Fruit fly (Drosophila melanogaster): ENCODE results near the gene Hmgcl.
A peak's percentile ranks its signal among the peaks of the same experiment; 100 is the strongest.

Gene Hmgcl

dm6 chr2L:6956725-6957124, 3.5 kb upstream of the Hmgcl start, which contains the start of the genes CG13775 and CG3430 (continued):
- TF ChIP-seq Deaf1 (tag; optimal IDR thresholded peaks at IDR 0.05) (no peak), kni (GFP tag; optimal IDR thresholded peaks at IDR 0.05) (no peak), Hr39 (optimal IDR thresholded peaks at IDR 0.05) (no peak), sisA (GFP tag; IDR thresholded peaks at IDR 0.05) (no peak), Sox100B (GFP tag; optimal IDR thresholded peaks at IDR 0.05) (no peak), CG2120 (GFP tag; optimal IDR thresholded peaks at IDR 0.05) (peak; percentile 59), CG9437 (GFP tag; optimal IDR thresholded peaks at IDR 0.05) (peak; percentile 2), eyg (GFP tag; optimal IDR thresholded peaks at IDR 0.05) (no peak), pb (GFP tag; optimal IDR thresholded peaks at IDR 0.05) (peak; percentile 28), CHES-1-like (GFP tag; optimal IDR thresholded peaks at IDR 0.05) (peak; percentile 56), tll (GFP tag; optimal IDR thresholded peaks at IDR 0.05) (no peak), CG33213 (GFP tag; optimal IDR thresholded peaks at IDR 0.05) (peak; percentile 7), gce (GFP tag; IDR thresholded peaks at IDR 0.05) (0 out of 3 replicates have a peak, but pooled peaks have one; percentile 31), CrebB (tag; optimal IDR thresholded peaks at IDR 0.05) (no peak), pum (GFP tag; optimal IDR thresholded peaks at IDR 0.05) (peak; percentile 5), CG15269 (tag; optimal IDR thresholded peaks at IDR 0.05) (no peak), ap (GFP tag; IDR thresholded peaks at IDR 0.05) (no peak), Gsc (GFP tag; IDR thresholded peaks at IDR 0.05) (no peak), Doc2 (GFP tag; IDR thresholded peaks at IDR 0.05) (no peak), Opbp (GFP tag; IDR thresholded peaks at IDR 0.05; ENCODE audit: partially characterized antibody) (peak; percentile 70; the same call in 2 of the 3 replicates), Awh (GFP tag; IDR thresholded peaks at IDR 0.05) (no peak), CG10366 (GFP tag; IDR thresholded peaks at IDR 0.05) (peak; percentile 18; the same call in 1 of the 2 replicates), kay (GFP tag; optimal IDR thresholded peaks at IDR 0.05) (no peak), CG32772 (GFP tag; IDR thresholded peaks at IDR 0.05) (0 out of 2 replicates have a peak, but pooled peaks have one; percentile 6), Hr78 (GFP tag; optimal IDR thresholded peaks at IDR 0.05) (no peak), Antp (GFP tag; optimal IDR thresholded peaks at IDR 0.05) (peak; percentile 62), Scr (GFP tag; IDR thresholded peaks at IDR 0.05; ENCODE audit: partially characterized antibody) (peak; percentile 67), CG12299 (tag; optimal IDR thresholded peaks at IDR 0.05) (no peak), Blimp-1 (GFP tag; optimal IDR thresholded peaks at IDR 0.05) (no peak), Atf3 (GFP tag; optimal IDR thresholded peaks at IDR 0.05) (no peak), lola (GFP tag; optimal IDR thresholded peaks at IDR 0.05) (no peak), HLHmδ (GFP tag; optimal IDR thresholded peaks at IDR 0.05) (no peak), CG14710 (tag; optimal IDR thresholded peaks at IDR 0.05) (peak; percentile 43), sens (GFP tag) (peak; percentile 86), sens-2 (GFP tag; IDR thresholded peaks at IDR 0.05) (no peak), ham (GFP tag; IDR thresholded peaks at IDR 0.05) (no peak), CG2678 (tag; optimal IDR thresholded peaks at IDR 0.05) (no peak), CG12391 (tag; optimal IDR thresholded peaks at IDR 0.05) (peak; percentile 38), CG10654 (GFP tag; optimal IDR thresholded peaks at IDR 0.05) (no peak), CG6654 (GFP tag; optimal IDR thresholded peaks at IDR 0.05) (no peak), Dref (GFP tag; IDR thresholded peaks at IDR 0.05) (peak; percentile 81), CG7745 (tag; optimal IDR thresholded peaks at IDR 0.05) (no peak), CG2202 (tag; optimal IDR thresholded peaks at IDR 0.05) (no peak), gcm (GFP tag; optimal IDR thresholded peaks at IDR 0.05) (no peak), bab2 (GFP tag; optimal IDR thresholded peaks at IDR 0.05) (no peak), CG6254 (GFP tag; optimal IDR thresholded peaks at IDR 0.05) (no peak), Kr (GFP tag; optimal IDR thresholded peaks at IDR 0.05) (no peak), cato (GFP tag; optimal IDR thresholded peaks at IDR 0.05; ENCODE audit: borderline replicate concordance) (no peak), CG8765 (GFP tag; IDR thresholded peaks at IDR 0.05) (no peak), CG14014 (GFP tag; IDR thresholded peaks at IDR 0.05) (peak; percentile 33; the same call in 1 of the 2 replicates), Aef1 (GFP tag; IDR thresholded peaks at IDR 0.05) (no peak)
